Worm (Caenorhabditis elegans) whole organism, L4 larva: ENCODE data around the gene C44B9.2.

Source experiments
- D1046.2 ChIP-seq: fragments of 200-800 bp; sonication (Bioruptor generic); IDR thresholded peaks from 2 replicates; pipeline ENCODE4 v1.3.6; 2022; ENCODE audit warnings: missing genetic modification characterization, missing compliant biosample characterization
- F26F4.8 ChIP-seq: fragments of 200-800 bp; sonication (Bioruptor generic); conservative IDR thresholded peaks from 2 replicates; pipeline ENCODE4 v1.3.6; 2022; ENCODE audit warnings: missing genetic modification characterization, missing compliant biosample characterization
- F37D6.2 ChIP-seq: sonication (generic microtip); optimal IDR thresholded peaks from 2 replicates; lab custom pipeline; 2016; ENCODE audit warnings: mild to moderate bottlenecking, missing genetic modification characterization, missing compliant biosample characterization
- F49E8.2 ChIP-seq: sonication (generic microtip); optimal IDR thresholded peaks from 2 replicates; lab custom pipeline; 2016; ENCODE audit warnings: missing compliant biosample characterization, mild to moderate bottlenecking, missing genetic modification characterization, borderline replicate concordance
- Y105C5A.15 ChIP-seq: fragments of 200-800 bp; sonication (Bioruptor generic); IDR thresholded peaks from 2 replicates; pipeline ENCODE4 v1.3.6; 2022; ENCODE audit warnings: missing genetic modification characterization, missing compliant biosample characterization
- Y48G9A.11 ChIP-seq: fragments of 200-800 bp; sonication (Bioruptor generic); IDR thresholded peaks from 2 replicates; pipeline ENCODE4 v1.3.6; 2022; ENCODE audit warnings: missing genetic modification reagents, missing genetic modification characterization, missing compliant biosample characterization
- ZK546.5 ChIP-seq, 2 experiments: sonication (generic microtip); optimal IDR thresholded peaks; 2 replicates each; lab custom pipeline; 2017; ENCODE audit warnings: missing biosample characterization in 2 of 2, missing genetic modification characterization in 2 of 2
- aha-1 ChIP-seq: fragments of 150-350 bp; peaks from one replicate; lab custom pipeline; 2014; ENCODE audit warnings: missing biosample characterization, missing genetic modification characterization
- ama-1 ChIP-seq: fragments of 150-350 bp; optimal IDR thresholded peaks from 2 replicates; lab custom pipeline; 2014; ENCODE audit warnings: inconsistent platforms, mixed read lengths
- arid-1 ChIP-seq: fragments of 200-800 bp; sonication (Bioruptor generic); conservative IDR thresholded peaks from 2 replicates; pipeline ENCODE4 v1.3.6; 2022; ENCODE audit warnings: missing genetic modification reagents, missing genetic modification characterization, missing compliant biosample characterization
- attf-4 ChIP-seq: sonication (generic microtip); optimal IDR thresholded peaks from 3 replicates; lab custom pipeline; 2017; ENCODE audit warnings: missing biosample characterization, missing genetic modification characterization
- ceh-28 ChIP-seq: fragments of 150-350 bp; optimal IDR thresholded peaks from 2 replicates; lab custom pipeline; 2014; ENCODE audit warnings: missing biosample characterization, missing genetic modification reagents, missing genetic modification characterization
- ceh-62 ChIP-seq: sonication (generic microtip); optimal IDR thresholded peaks from 2 replicates; lab custom pipeline; 2017; ENCODE audit warnings: missing biosample characterization, missing genetic modification characterization
- ceh-82 ChIP-seq: sonication (generic microtip); optimal IDR thresholded peaks from 2 replicates; lab custom pipeline; 2017; ENCODE audit warnings: missing biosample characterization, missing genetic modification characterization
- cey-2 ChIP-seq: sonication (generic microtip); optimal IDR thresholded peaks from 3 replicates; lab custom pipeline; 2017; ENCODE audit warnings: missing genetic modification characterization, mild to moderate bottlenecking, missing compliant biosample characterization, antibody characterized with exemption, borderline replicate concordance; ENCODE audit not compliant: insufficient read depth
- dmd-6 ChIP-seq: fragments of 200-800 bp; sonication (Bioruptor generic); IDR thresholded peaks from 2 replicates; pipeline ENCODE4 v1.3.6; 2022; ENCODE audit warnings: missing genetic modification reagents, missing genetic modification characterization, missing compliant biosample characterization
- duxl-1 ChIP-seq: sonication (generic microtip); optimal IDR thresholded peaks from 2 replicates; lab custom pipeline; 2016; ENCODE audit warnings: mild to moderate bottlenecking, missing genetic modification characterization, moderate library complexity, missing compliant biosample characterization; ENCODE audit not compliant: poor library complexity
- dve-1 ChIP-seq: sonication (generic microtip); optimal IDR thresholded peaks from 2 replicates; lab custom pipeline; 2017; ENCODE audit warnings: antibody characterized with exemption, mild to moderate bottlenecking, missing genetic modification characterization, missing compliant biosample characterization; ENCODE audit not compliant: insufficient read depth
- egl-27 ChIP-seq: sonication (generic microtip); optimal IDR thresholded peaks from 3 replicates; lab custom pipeline; 2017; ENCODE audit warnings: missing biosample characterization, missing genetic modification reagents, missing genetic modification characterization
- fos-1 ChIP-seq: fragments of 150-350 bp; optimal IDR thresholded peaks from 2 replicates; lab custom pipeline; 2014; ENCODE audit warnings: missing biosample characterization, missing genetic modification characterization
- lin-15B ChIP-seq: fragments of 150-350 bp; sonication (generic microtip); optimal IDR thresholded peaks from 3 replicates; lab custom pipeline; 2014; ENCODE audit warnings: missing biosample characterization, missing genetic modification characterization
- lsy-2 ChIP-seq, 2 experiments: fragments of 150-350 bp in 1 of 2; sonication (generic microtip) in 1 of 2; optimal IDR thresholded peaks; 2 replicates each; lab custom pipeline; 2014 to 2017; ENCODE audit warnings: missing biosample characterization in 2 of 2, missing genetic modification characterization in 2 of 2
- madf-9 ChIP-seq: fragments of 200-800 bp; sonication (Bioruptor generic); conservative IDR thresholded peaks from 2 replicates; pipeline ENCODE4 v1.3.6; 2022; ENCODE audit warnings: missing genetic modification reagents, missing genetic modification characterization, missing compliant biosample characterization
- mep-1 ChIP-seq: fragments of 150-350 bp; sonication (generic microtip); optimal IDR thresholded peaks from 3 replicates; lab custom pipeline; 2014; ENCODE audit warnings: missing biosample characterization, missing genetic modification characterization
- mxl-2 ChIP-seq: fragments of 200-800 bp; sonication (Bioruptor generic); conservative IDR thresholded peaks from 2 replicates; pipeline ENCODE4 v1.3.6; 2022; ENCODE audit warnings: missing genetic modification reagents, missing genetic modification characterization, missing compliant biosample characterization
- mxl-3 ChIP-seq: fragments of 200-800 bp; sonication (Bioruptor generic); optimal IDR thresholded peaks from 2 replicates; lab custom pipeline; 2018; ENCODE audit warnings: mild to moderate bottlenecking, missing genetic modification characterization, missing compliant biosample characterization
- nhr-102 ChIP-seq: sonication (generic microtip); optimal IDR thresholded peaks from 2 replicates; lab custom pipeline; 2016; ENCODE audit warnings: mild to moderate bottlenecking, missing genetic modification characterization, moderate library complexity, missing compliant biosample characterization
- nhr-25 ChIP-seq: sonication (generic microtip); optimal IDR thresholded peaks from 2 replicates; lab custom pipeline; 2017; ENCODE audit warnings: missing genetic modification characterization, mild to moderate bottlenecking, missing compliant biosample characterization, antibody characterized with exemption, moderate library complexity, borderline replicate concordance; ENCODE audit not compliant: insufficient read depth
- nhr-42 ChIP-seq: fragments of 200-800 bp; sonication (Bioruptor generic); IDR thresholded peaks from 2 replicates; pipeline ENCODE4 v1.3.6; 2022; ENCODE audit warnings: missing genetic modification characterization, missing compliant biosample characterization
- nhr-48 ChIP-seq: sonication (generic microtip); optimal IDR thresholded peaks from 2 replicates; lab custom pipeline; 2016; ENCODE audit warnings: mild to moderate bottlenecking, missing genetic modification characterization, missing compliant biosample characterization
- nhr-76 ChIP-seq: fragments of 150-350 bp; optimal IDR thresholded peaks from 2 replicates; lab custom pipeline; 2014; ENCODE audit warnings: missing biosample characterization, missing genetic modification characterization
- sdz-12 ChIP-seq: fragments of 200-800 bp; sonication (Bioruptor generic); optimal IDR thresholded peaks from 2 replicates; lab custom pipeline; 2018; ENCODE audit warnings: mild to moderate bottlenecking, missing genetic modification characterization, missing compliant biosample characterization
- snpc-1.2 ChIP-seq: fragments of 200-800 bp; sonication (Bioruptor generic); IDR thresholded peaks from 2 replicates; pipeline ENCODE4 v1.3.6; 2022; ENCODE audit warnings: missing genetic modification reagents, missing genetic modification characterization, missing compliant biosample characterization
- snpc-4 ChIP-seq: fragments of 150-350 bp; optimal IDR thresholded peaks from 2 replicates; lab custom pipeline; 2014; ENCODE audit warnings: missing biosample characterization, missing genetic modification characterization
- spr-1 ChIP-seq: sonication (generic microtip); optimal IDR thresholded peaks from 2 replicates; lab custom pipeline; 2016; ENCODE audit warnings: mild to moderate bottlenecking, missing genetic modification characterization, missing compliant biosample characterization
- spr-3 ChIP-seq: fragments of 200-800 bp; sonication (Bioruptor generic); optimal IDR thresholded peaks from 2 replicates; lab custom pipeline; 2018; ENCODE audit warnings: mild to moderate bottlenecking, missing genetic modification characterization, missing compliant biosample characterization
- tra-1 ChIP-seq: fragments of 200-800 bp; sonication (Bioruptor generic); IDR thresholded peaks from 2 replicates; pipeline ENCODE4 v1.3.6; 2022; ENCODE audit warnings: missing genetic modification reagents, missing genetic modification characterization, missing compliant biosample characterization
- unc-130 ChIP-seq: sonication (generic microtip); optimal IDR thresholded peaks from 2 replicates; lab custom pipeline; 2016; ENCODE audit warnings: missing genetic modification reagents, missing genetic modification characterization, missing compliant biosample characterization
- unc-39 ChIP-seq: sonication (generic microtip); optimal IDR thresholded peaks from 2 replicates; lab custom pipeline; 2017; ENCODE audit warnings: missing biosample characterization, missing genetic modification characterization
- unc-62 ChIP-seq, 3 experiments: fragments of 150-350 bp in 1 of 3; sonication (generic microtip); optimal IDR thresholded peaks in 2 of 3; peaks in 1 of 3; 1 replicate in 1 of 3; 2 replicates in 2 of 3; lab custom pipeline; 2014 to 2017; ENCODE audit warnings: missing biosample characterization in 3 of 3, missing genetic modification characterization in 3 of 3, missing genetic modification reagents in 3 of 3, missing genotype in 1 of 3
- vab-7 ChIP-seq: fragments of 200-800 bp; sonication (Bioruptor generic); IDR thresholded peaks from 2 replicates; pipeline ENCODE4 v1.3.6; 2022; ENCODE audit warnings: missing genetic modification reagents, missing genetic modification characterization, missing compliant biosample characterization
- zfp-2 ChIP-seq: sonication (generic microtip); optimal IDR thresholded peaks from 2 replicates; lab custom pipeline; 2016; ENCODE audit warnings: mild to moderate bottlenecking, missing genetic modification characterization, missing compliant biosample characterization
- zip-2 ChIP-seq: fragments of 150-350 bp; optimal IDR thresholded peaks from 2 replicates; lab custom pipeline; 2014; ENCODE audit warnings: missing biosample characterization, missing genetic modification characterization
- ztf-7 ChIP-seq: fragments of 150-350 bp; optimal IDR thresholded peaks from 2 replicates; lab custom pipeline; 2014; ENCODE audit warnings: missing biosample characterization, missing genetic modification characterization

The C44B9.2 gene

DNA sequence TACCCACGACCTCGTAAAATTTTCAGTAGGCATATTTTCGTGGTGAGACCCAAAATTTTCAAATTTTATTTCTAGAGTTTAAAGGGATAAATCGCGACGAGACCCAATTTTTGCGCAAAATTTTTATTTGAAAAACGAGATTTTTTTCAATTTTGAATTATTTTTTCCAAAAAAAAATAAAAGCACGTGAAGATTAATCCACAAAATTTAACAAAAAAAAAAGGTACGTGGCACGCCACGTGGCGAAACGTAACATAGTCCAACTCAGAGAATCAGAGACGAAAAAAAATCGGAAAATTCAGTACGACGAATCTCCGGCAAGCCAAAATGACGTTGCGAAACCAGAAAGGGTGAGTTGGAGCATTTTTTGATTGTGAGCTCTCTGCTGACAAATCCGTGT, at the start of gene C44B9.2:
TSS of gene C44B9.2 (plus strand) at position 301 of the 400 bp plus-strand sequence.
- TF ChIP-seq cey-2 (tag; lab: Kevin White, UChicago) (no peak), aha-1 (peak; percentile 65), D1046.2 (GFP tag; lab: Robert Waterston, UW) (no peak), unc-130 (GFP tag; lab: Kevin White, UChicago) (no peak), zip-2 (tag; lab: Kevin White, UChicago) (no peak), egl-27 (no peak), Y105C5A.15 (GFP tag; lab: Robert Waterston, UW) (no peak)

DNA sequence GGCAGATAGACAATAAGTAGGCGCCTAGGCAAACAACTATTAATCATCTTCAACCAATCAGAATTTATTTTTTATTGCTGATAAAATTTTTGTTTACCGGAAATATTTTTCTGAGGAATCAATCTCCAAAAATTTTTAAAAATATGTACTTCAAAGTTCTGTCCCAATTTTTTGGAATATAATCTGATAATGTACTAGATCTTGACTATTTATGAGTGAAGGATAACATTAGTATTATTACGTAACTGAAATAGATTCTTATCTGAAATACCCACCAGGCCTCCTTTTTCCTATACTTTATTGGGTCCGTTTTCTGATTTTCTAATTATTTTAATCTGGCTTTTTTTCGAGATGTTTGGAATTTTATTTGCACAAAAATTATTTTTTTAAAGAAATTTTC, 43.7 kb upstream of the C44B9.2 start:
- TF ChIP-seq F26F4.8 (GFP tag; lab: Robert Waterston, UW) = no peak
- TF ChIP-seq aha-1 = peak; percentile 58
- no peak for TF ChIP-seq ceh-28
- TF ChIP-seq F49E8.2 (tag; lab: Kevin White, UChicago) = no peak
- no peak for TF ChIP-seq nhr-48 (tag; lab: Kevin White, UChicago)
- TF ChIP-seq ZK546.5 (tag; optimal IDR thresholded peaks at IDR 0.05; lab: Kevin White, UChicago) = no peak
- TF ChIP-seq F37D6.2 (tag; lab: Kevin White, UChicago) = no peak

DNA sequence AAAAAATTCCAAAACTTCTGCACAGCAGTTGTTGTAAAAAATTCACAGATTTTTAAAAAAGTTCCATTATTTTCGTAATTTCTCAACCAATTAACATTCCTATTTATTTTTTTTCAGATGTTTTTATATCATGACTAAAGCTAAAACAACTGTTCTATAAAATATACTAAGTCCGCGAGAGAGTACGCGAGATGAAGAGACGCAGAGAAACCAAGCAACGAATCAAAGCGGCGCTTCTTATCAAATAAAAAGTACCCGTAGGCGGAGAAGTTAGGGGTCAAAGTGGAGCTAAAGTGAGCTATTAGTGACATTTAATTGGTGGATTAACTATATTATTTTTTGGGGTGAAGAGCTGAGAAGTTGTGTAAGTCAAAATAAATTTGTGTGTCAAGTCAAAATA, 42.6 kb upstream of the C44B9.2 start, which contains the start of gene sbsp-1:
TSS of gene sbsp-1 (plus strand) at position 301 of the 400 bp plus-strand sequence.
- TF ChIP-seq Y105C5A.15 (GFP tag; lab: Robert Waterston, UW) = no peak
- TF ChIP-seq tra-1 (GFP tag; lab: Robert Waterston, UW) = no peak

DNA sequence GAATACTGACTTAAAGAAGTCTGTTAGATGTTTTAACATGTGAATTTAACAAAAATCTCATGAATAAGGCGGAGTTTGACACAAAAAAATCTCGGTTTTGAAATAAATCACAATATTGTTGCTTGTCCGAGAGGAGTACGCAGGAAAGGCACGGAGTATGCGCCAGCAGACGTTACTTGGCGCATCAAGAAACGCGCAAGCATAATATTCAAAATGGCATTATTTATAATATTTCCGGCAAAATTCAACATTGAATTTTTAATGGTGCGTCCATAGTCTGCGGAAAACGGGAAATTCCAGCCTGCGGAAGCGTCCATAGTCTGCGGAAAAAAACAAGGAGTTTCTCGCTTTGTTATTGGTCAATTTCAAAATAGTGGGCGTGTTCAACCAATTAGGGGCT, 30.4 kb upstream of the C44B9.2 start, which contains the start of gene pde-12:
TSS of gene pde-12 (minus strand) at position 148 of the 400 bp plus-strand sequence.
- no peak for TF ChIP-seq mxl-2 (GFP tag; lab: Robert Waterston, UW)
- peak; percentile 89 for TF ChIP-seq aha-1
- no peak for TF ChIP-seq unc-39 (tag; lab: Kevin White, UChicago)
- TF ChIP-seq dve-1 = peak; percentile 85
- TF ChIP-seq ceh-82 = no peak
- TF ChIP-seq madf-9 (GFP tag; lab: Robert Waterston, UW) = peak; percentile 52; the same call in 1 of the 2 replicates
- TF ChIP-seq Y105C5A.15 (GFP tag; lab: Robert Waterston, UW) = no peak
- TF ChIP-seq spr-3 = peak; percentile 63
- TF ChIP-seq fos-1 (tag; lab: Kevin White, UChicago) = no peak
- 0 out of 2 replicates have a peak, but pooled peaks have one; percentile 35 for TF ChIP-seq arid-1 (GFP tag; lab: Robert Waterston, UW)
- TF ChIP-seq ceh-62 (tag; lab: Kevin White, UChicago) = no peak
- peak; percentile 4 for TF ChIP-seq zfp-2 (tag; lab: Kevin White, UChicago)
- no peak for TF ChIP-seq F26F4.8 (GFP tag; lab: Robert Waterston, UW)
- no peak for TF ChIP-seq ceh-28
- no peak for TF ChIP-seq Y48G9A.11 (GFP tag; lab: Robert Waterston, UW)
- no peak for TF ChIP-seq dmd-6 (GFP tag; lab: Robert Waterston, UW)
- TF ChIP-seq unc-62 (GFP tag; optimal IDR thresholded peaks at IDR 0.05 in 1 of 2; lab: Kevin White, UChicago) = peak in 1 of 2 experiments; percentile 81
- TF ChIP-seq unc-62 (tag; optimal IDR thresholded peaks at IDR 0.05; lab: Kevin White, UChicago) = no peak
- peak; percentile 81 for TF ChIP-seq mep-1 (tag; lab: Kevin White, UChicago)
- no peak for TF ChIP-seq ama-1 (lab: Kevin White, UChicago)
- TF ChIP-seq nhr-102 (tag; lab: Kevin White, UChicago) = peak; percentile 86
- TF ChIP-seq duxl-1 = no peak
- TF ChIP-seq ZK546.5 (tag; optimal IDR thresholded peaks at IDR 0.05; lab: Kevin White, UChicago) = no peak
- peak; percentile 80 for TF ChIP-seq zip-2 (tag; lab: Kevin White, UChicago)
- no peak for TF ChIP-seq attf-4 (tag; lab: Kevin White, UChicago)
- TF ChIP-seq lsy-2 (tag; optimal IDR thresholded peaks at IDR 0.05; lab: Kevin White, UChicago) = peak; percentile 31 to 93
- TF ChIP-seq snpc-1.2 (GFP tag; lab: Robert Waterston, UW) = no peak
- TF ChIP-seq nhr-25 (tag; lab: Kevin White, UChicago) = no peak
- TF ChIP-seq nhr-76 = no peak
- TF ChIP-seq nhr-42 (GFP tag; lab: Robert Waterston, UW) = peak; percentile 65; the same call in 1 of the 2 replicates
- peak; percentile 68 for TF ChIP-seq spr-1
- TF ChIP-seq snpc-4 (tag; lab: Kevin White, UChicago) = no peak
- TF ChIP-seq lin-15B (tag; lab: Kevin White, UChicago) = peak; percentile 40
- TF ChIP-seq ztf-7 (tag; lab: Kevin White, UChicago) = peak; percentile 71
- TF ChIP-seq sdz-12 = no peak
- TF ChIP-seq mxl-3 = no peak
- no peak for TF ChIP-seq vab-7
